Worm (Caenorhabditis elegans) whole organism, early embryonic: Measurements from ENCODE around the gene Y61A9LA.1.
"Not testable (repeated sequence)": the region's sequence is repeated elsewhere in the genome, so short reads cannot be mapped to it uniquely, and the experiment has no call there.

Source experiments
- B0310.2 ChIP-seq: sonication (generic microtip); optimal IDR thresholded peaks from 2 replicates; lab custom pipeline; 2016; ENCODE audit warnings: mild to moderate bottlenecking, missing genetic modification characterization, missing compliant biosample characterization
- F13C5.2 ChIP-seq: sonication (generic microtip); optimal IDR thresholded peaks from 2 replicates; lab custom pipeline; 2017; ENCODE audit warnings: mild to moderate bottlenecking, missing genetic modification characterization, inconsistent platforms, missing compliant biosample characterization
- aly-1 ChIP-seq: sonication (generic microtip); optimal IDR thresholded peaks from 2 replicates; lab custom pipeline; 2016; ENCODE audit warnings: missing genetic modification characterization, missing compliant biosample characterization
- ama-1 ChIP-seq: fragments of 150-350 bp; optimal IDR thresholded peaks from 2 replicates; lab custom pipeline; 2014
- ceh-13 ChIP-seq: fragments of 200-800 bp; sonication (Bioruptor generic); optimal IDR thresholded peaks from 2 replicates; lab custom pipeline; 2018; ENCODE audit warnings: mild to moderate bottlenecking, missing genetic modification characterization, missing compliant biosample characterization
- ceh-36 ChIP-seq: sonication (generic microtip); optimal IDR thresholded peaks from 2 replicates; lab custom pipeline; 2016; ENCODE audit warnings: missing genetic modification characterization, inconsistent platforms, missing compliant biosample characterization
- ets-7 ChIP-seq: sonication (generic microtip); optimal IDR thresholded peaks from 2 replicates; lab custom pipeline; 2016; ENCODE audit warnings: missing genotype, missing genetic modification characterization, missing compliant biosample characterization
- flt-1 ChIP-seq: fragments of 200-800 bp; sonication (Bioruptor generic); IDR thresholded peaks from 2 replicates; pipeline ENCODE4 v1.3.6; 2022; ENCODE audit warnings: missing genetic modification characterization, missing compliant biosample characterization
- hmbx-1 ChIP-seq: sonication (generic microtip); optimal IDR thresholded peaks from 2 replicates; lab custom pipeline; 2016; ENCODE audit warnings: mild to moderate bottlenecking, missing genetic modification characterization, missing compliant biosample characterization
- hmg-4 ChIP-seq: fragments of 200-800 bp; sonication (Bioruptor generic); optimal IDR thresholded peaks from 2 replicates; lab custom pipeline; 2018; ENCODE audit warnings: mild to moderate bottlenecking, missing genetic modification characterization, missing compliant biosample characterization
- hnd-1 ChIP-seq: sonication (generic microtip); optimal IDR thresholded peaks from 2 replicates; lab custom pipeline; 2016; ENCODE audit warnings: missing genetic modification characterization, missing compliant biosample characterization
- pes-1 ChIP-seq: fragments of 200-800 bp; sonication (Bioruptor generic); IDR thresholded peaks from 2 replicates; pipeline ENCODE4 v1.3.6; 2022; ENCODE audit warnings: missing genetic modification reagents, missing genetic modification characterization, missing compliant biosample characterization
- scrt-1 ChIP-seq: fragments of 200-800 bp; sonication (Bioruptor generic); IDR thresholded peaks from 2 replicates; pipeline ENCODE4 v1.3.6; 2022; ENCODE audit warnings: missing genetic modification characterization, missing compliant biosample characterization
- sea-1 ChIP-seq: fragments of 200-800 bp; sonication (Bioruptor generic); conservative IDR thresholded peaks from 2 replicates; pipeline ENCODE4 v1.3.6; 2022; ENCODE audit warnings: missing genetic modification characterization, missing compliant biosample characterization
- tbx-11 ChIP-seq: fragments of 200-800 bp; sonication (Bioruptor generic); IDR thresholded peaks from 2 replicates; pipeline ENCODE4 v1.3.6; 2022; ENCODE audit warnings: missing genetic modification characterization, missing compliant biosample characterization
- tbx-37 ChIP-seq: fragments of 200-800 bp; sonication (Bioruptor generic); conservative IDR thresholded peaks from 2 replicates; pipeline ENCODE4 v1.3.6; 2022; ENCODE audit warnings: missing genetic modification reagents, missing genetic modification characterization, missing compliant biosample characterization
- tra-4 ChIP-seq: sonication (generic microtip); optimal IDR thresholded peaks from 2 replicates; lab custom pipeline; 2017; ENCODE audit warnings: missing genetic modification characterization, missing compliant biosample characterization

Gene Y61A9LA.1

DNA sequence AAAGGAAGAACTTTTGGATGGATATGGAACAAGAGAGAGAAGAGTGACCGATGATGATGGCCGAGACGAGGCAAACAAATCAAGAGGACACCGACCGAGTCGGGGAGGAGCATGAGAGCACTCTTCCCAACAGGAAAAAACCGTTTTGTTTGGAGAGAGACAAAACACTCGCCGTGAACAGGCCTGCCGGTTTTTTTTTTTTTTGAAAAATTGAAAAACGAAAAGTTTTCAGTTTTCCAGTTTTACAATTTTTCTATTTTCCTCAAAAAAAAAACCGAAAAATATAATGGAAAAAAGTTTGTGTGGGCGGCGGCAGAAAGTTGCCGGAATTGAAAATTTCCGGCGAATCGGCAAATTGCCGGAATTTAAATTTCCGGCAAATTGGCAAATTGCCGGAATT lies 25.4 kb upstream of the Y61A9LA.1 start, which contains the start of gene Y61A9LA.7:
TSS of gene Y61A9LA.7 (minus strand) at position 101 of the 400 bp plus-strand sequence.
- TF ChIP-seq ceh-36 (tag; lab: Kevin White, UChicago) = no peak
- TF ChIP-seq hnd-1 (tag; lab: Kevin White, UChicago) = no peak
- TF ChIP-seq scrt-1 (GFP tag; lab: Robert Waterston, UW) = no peak
- TF ChIP-seq F13C5.2 (tag; lab: Kevin White, UChicago) = no peak
- TF ChIP-seq flt-1 (GFP tag; lab: Robert Waterston, UW) = no peak
- TF ChIP-seq tra-4 (tag; lab: Kevin White, UChicago) = no peak

DNA sequence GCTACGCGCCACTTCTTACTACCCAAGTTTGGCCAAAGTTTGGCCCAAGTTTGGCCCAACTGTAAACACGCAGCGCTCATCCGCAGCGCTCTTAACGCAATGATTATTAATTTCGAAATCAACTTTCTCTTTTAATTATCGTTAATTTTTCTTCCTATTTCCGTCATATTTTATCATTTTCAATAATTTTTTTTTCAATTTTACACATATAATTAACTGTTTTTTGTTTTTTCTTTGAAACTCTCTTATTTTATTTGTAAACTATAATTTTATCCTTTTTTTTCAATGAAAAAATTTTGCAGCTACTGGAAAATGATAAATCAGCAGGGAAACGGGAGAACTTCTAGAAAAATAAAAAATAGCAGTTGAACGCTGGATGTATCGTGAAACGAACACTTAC lies 24.7 kb upstream of the Y61A9LA.1 start, which contains the start of gene Y61A9LA.4:
TSS of gene Y61A9LA.4 (plus strand) at position 301 of the 400 bp plus-strand sequence.
- TF ChIP-seq sea-1 (GFP tag; lab: Robert Waterston, UW); ets-7 (tag; lab: Kevin White, UChicago); ceh-36 (tag; lab: Kevin White, UChicago): not testable (repeated sequence)

DNA sequence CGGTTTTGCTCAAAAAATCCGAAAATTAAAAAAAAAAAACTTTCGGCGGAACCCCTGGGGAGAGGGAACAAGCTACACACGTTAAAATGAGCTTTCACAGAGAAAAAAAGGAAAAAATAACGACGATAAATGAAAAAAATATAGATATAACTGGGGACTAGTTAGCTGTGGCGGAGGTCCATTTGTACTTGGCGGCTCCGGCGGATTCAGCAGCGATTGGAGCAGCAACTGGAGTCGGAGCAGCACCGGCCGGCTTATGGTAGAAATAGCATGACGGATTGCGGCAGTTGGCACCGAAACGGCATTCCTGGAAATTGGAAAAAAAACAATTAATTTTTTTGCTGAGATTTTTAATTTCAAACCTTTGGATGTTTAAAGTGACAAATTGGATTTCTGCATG lies 22.6 kb upstream of the Y61A9LA.1 start:
- no peak for TF ChIP-seq F13C5.2 (tag; lab: Kevin White, UChicago)

DNA sequence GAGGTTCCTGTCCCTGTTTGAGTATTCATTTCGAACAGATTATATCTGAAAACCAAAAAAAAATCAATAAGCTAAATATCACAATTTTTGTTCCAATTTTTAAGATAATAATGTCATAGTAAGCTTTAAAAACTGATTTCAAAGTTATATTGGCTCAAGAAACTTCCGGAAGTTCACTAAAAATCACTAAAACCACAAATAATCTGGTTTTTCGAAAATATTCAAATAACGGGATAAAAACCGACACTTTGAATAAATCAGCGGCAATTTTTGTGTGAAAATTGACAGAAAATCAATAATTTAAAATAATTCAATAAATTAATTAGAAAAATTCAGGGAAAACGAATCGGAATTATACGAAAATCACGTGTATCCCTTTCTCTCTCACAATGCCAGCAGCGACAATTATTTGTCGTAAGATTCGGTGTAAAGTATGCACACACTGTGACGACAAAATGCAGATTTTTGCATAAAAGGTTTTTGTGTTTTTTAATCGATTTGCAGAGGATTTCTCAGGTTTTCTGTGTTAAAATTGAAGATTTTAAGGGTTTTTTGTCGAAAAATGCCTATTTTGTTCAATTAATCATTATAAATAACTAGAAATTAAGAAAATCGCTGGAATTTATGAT lies 15.0 kb upstream of the Y61A9LA.1 start, which contains the start of gene sut-2:
TSS of gene sut-2 (minus strand) at position 51 of the 629 bp plus-strand sequence.
- TF ChIP-seq hnd-1 (tag; lab: Kevin White, UChicago) = no peak
- TF ChIP-seq hmg-4 (GFP tag; lab: Kevin White, UChicago) = no peak
- TF ChIP-seq tbx-37 (GFP tag; lab: Robert Waterston, UW) = no peak
- no peak for TF ChIP-seq scrt-1 (GFP tag; lab: Robert Waterston, UW)
- TF ChIP-seq tbx-11 = no peak
- TF ChIP-seq flt-1 (GFP tag; lab: Robert Waterston, UW) = no peak
- no peak for TF ChIP-seq ceh-36 (tag; lab: Kevin White, UChicago)
- TF ChIP-seq sea-1 (GFP tag; lab: Robert Waterston, UW) = no peak
- TF ChIP-seq tra-4 (tag; lab: Kevin White, UChicago) = no peak
- no peak for TF ChIP-seq B0310.2 (tag; lab: Kevin White, UChicago)
- TF ChIP-seq pes-1 (GFP tag; lab: Robert Waterston, UW) = no peak
- no peak for TF ChIP-seq ceh-13
- no peak for TF ChIP-seq ama-1 (lab: Kevin White, UChicago)
- no peak for TF ChIP-seq ets-7 (tag; lab: Kevin White, UChicago)
- no peak for TF ChIP-seq hmbx-1
- TF ChIP-seq F13C5.2 (tag; lab: Kevin White, UChicago) = no peak

DNA sequence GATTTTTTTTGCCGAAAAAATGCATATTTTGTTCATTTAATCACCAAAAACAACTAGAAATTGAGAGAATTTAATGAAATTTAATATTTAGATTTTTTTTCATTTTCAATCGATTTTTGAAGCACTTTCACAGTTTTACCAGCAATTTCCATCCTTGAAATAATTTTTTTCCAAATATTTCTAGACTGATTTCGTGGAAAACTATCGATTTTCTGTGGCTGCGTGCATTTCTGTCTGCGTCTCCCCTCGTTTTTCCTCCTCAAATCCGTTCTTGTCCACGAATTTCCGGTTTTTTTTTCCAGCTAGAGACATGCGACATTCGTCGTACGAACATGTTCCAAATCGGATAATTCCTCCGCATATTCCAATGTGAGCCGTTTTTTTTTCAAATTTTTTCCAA lies 14.3 kb upstream of the Y61A9LA.1 start, which contains the start of gene Y61A9LA.3:
TSS of gene Y61A9LA.3 (plus strand) at position 301 of the 400 bp plus-strand sequence.
- no peak for TF ChIP-seq hnd-1 (tag; lab: Kevin White, UChicago)
- TF ChIP-seq ets-7 (tag; lab: Kevin White, UChicago) = no peak
- TF ChIP-seq ama-1 (lab: Kevin White, UChicago) = no peak
- TF ChIP-seq aly-1 (tag; lab: Kevin White, UChicago) = no peak
- TF ChIP-seq pes-1 (GFP tag; lab: Robert Waterston, UW) = no peak
- no peak for TF ChIP-seq hmbx-1
- TF ChIP-seq tra-4 (tag; lab: Kevin White, UChicago) = no peak
- TF ChIP-seq tbx-11 = no peak
- TF ChIP-seq ceh-13 = no peak
- no peak for TF ChIP-seq F13C5.2 (tag; lab: Kevin White, UChicago)
- TF ChIP-seq tbx-37 (GFP tag; lab: Robert Waterston, UW) = no peak
- TF ChIP-seq flt-1 (GFP tag; lab: Robert Waterston, UW) = no peak

DNA sequence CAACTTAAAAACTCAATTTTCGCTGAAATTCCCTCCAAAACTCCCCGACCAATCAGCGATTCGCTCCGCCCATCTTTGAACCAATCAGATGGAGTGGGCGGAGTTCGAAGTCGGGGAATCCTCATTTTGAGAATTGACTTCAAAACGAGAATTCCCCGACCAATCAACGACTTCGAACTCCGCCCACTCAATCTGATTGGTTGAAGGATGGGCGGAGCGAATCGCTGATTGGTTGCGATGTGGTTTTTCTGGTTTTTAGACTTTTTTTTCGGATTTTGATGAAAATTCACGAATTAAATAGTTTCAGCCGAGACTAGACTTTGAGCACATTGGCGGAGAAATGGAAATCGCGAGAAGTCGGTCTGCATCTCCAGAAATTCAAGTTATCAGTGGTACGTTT lies 13.1 kb upstream of the Y61A9LA.1 start:
- TF ChIP-seq hmbx-1 = no peak
- no peak for TF ChIP-seq aly-1 (tag; lab: Kevin White, UChicago)
- no peak for TF ChIP-seq sea-1 (GFP tag; lab: Robert Waterston, UW)
- no peak for TF ChIP-seq B0310.2 (tag; lab: Kevin White, UChicago)
- TF ChIP-seq tbx-11 = no peak
- no peak for TF ChIP-seq ceh-36 (tag; lab: Kevin White, UChicago)
- no peak for TF ChIP-seq F13C5.2 (tag; lab: Kevin White, UChicago)
- TF ChIP-seq scrt-1 (GFP tag; lab: Robert Waterston, UW) = no peak
- no peak for TF ChIP-seq ama-1 (lab: Kevin White, UChicago)
- no peak for TF ChIP-seq tbx-37 (GFP tag; lab: Robert Waterston, UW)
- TF ChIP-seq hnd-1 (tag; lab: Kevin White, UChicago) = no peak
- no peak for TF ChIP-seq hmg-4 (GFP tag; lab: Kevin White, UChicago)
- no peak for TF ChIP-seq tra-4 (tag; lab: Kevin White, UChicago)

DNA sequence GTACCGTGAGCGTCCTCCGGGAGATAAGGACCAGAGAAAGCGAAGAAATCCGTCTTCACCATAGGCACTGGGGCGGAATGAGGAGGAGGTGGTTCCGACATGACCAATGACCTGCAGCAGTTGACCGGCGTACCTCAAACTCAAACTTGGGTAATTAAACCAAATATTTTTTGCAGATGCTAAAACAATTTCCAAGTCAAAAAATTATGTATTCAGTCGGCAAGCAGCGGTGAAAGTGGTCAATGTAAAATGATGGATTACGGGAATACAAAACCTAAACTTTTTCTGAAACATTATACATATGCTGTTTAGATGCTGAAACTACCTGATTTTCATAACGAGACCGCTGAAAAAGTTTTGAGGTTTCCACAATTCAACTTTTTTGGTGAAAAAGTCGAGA lies 11.3 kb upstream of the Y61A9LA.1 start, which contains the start of gene hpo-39:
TSS of gene hpo-39 (minus strand) at position 101 of the 400 bp plus-strand sequence.
- not testable (repeated sequence) for TF ChIP-seq sea-1 (GFP tag; lab: Robert Waterston, UW); B0310.2 (tag; lab: Kevin White, UChicago); pes-1 (GFP tag; lab: Robert Waterston, UW)

DNA sequence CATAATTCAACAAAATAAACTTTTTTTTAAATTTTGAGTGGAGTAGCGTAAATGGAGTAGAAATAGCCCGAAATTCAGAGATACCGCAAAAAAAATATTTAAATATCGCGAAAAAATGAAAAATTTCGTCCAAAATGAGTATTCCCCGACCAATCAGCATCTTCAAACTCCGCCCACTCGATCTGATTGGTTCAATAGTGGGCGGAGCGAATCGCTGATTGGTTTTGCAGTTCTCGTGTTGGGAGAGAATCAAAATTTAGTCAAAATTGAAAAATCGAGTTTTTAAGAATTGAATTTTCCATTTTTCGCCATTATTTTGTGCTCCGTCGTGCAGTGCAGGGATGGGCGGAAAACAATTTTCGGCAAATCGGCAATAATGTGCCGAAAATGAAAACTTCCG lies 9.7 kb upstream of the Y61A9LA.1 start:
- TF ChIP-seq hmg-4 (GFP tag; lab: Kevin White, UChicago) = no peak
- TF ChIP-seq B0310.2 (tag; lab: Kevin White, UChicago) = no peak
- TF ChIP-seq ama-1 (lab: Kevin White, UChicago) = no peak
- no peak for TF ChIP-seq hmbx-1
- no peak for TF ChIP-seq hnd-1 (tag; lab: Kevin White, UChicago)
- TF ChIP-seq scrt-1 (GFP tag; lab: Robert Waterston, UW) = no peak
